Fruit fly (Drosophila melanogaster): ENCODE data around the gene daw.

Gene daw

dm6 chr2L:2769476-2770185, 35.4 kb upstream of the daw start, which contains the start of the genes colt and HINT1 (continued):
- peak; percentile 36; the same call in 1 of the 3 replicates for TF ChIP-seq knrl (GFP tag; IDR thresholded peaks at IDR 0.05; ENCODE audit: partially characterized antibody)
- no peak for TF ChIP-seq Oaz (GFP tag; IDR thresholded peaks at IDR 0.05)
- no peak for TF ChIP-seq lola (GFP tag; optimal IDR thresholded peaks at IDR 0.05)
- TF ChIP-seq Fer2 (tag; optimal IDR thresholded peaks at IDR 0.05) = peak; percentile 1
- TF ChIP-seq Hsf (GFP tag; optimal IDR thresholded peaks at IDR 0.05) = no peak
- no peak for TF ChIP-seq gcm2 (GFP tag; optimal IDR thresholded peaks at IDR 0.05)
- TF ChIP-seq MTF-1 (GFP tag; optimal IDR thresholded peaks at IDR 0.05; ENCODE audit: borderline replicate concordance) = no peak
- TF ChIP-seq CG1233 (GFP tag; optimal IDR thresholded peaks at IDR 0.05) = no peak
- peak; percentile 80 for TF ChIP-seq CG3995 (GFP tag; optimal IDR thresholded peaks at IDR 0.05)
- TF ChIP-seq CG2712 (tag; optimal IDR thresholded peaks at IDR 0.05) = peak; percentile 54
- peak; percentile 45 for TF ChIP-seq Ets97D (GFP tag; optimal IDR thresholded peaks at IDR 0.05)
- TF ChIP-seq amos (GFP tag; IDR thresholded peaks at IDR 0.05; ENCODE audit: partially characterized antibody) = peak; percentile 53
- no peak for TF ChIP-seq ara (GFP tag; IDR thresholded peaks at IDR 0.05)
- peak; percentile 72 for TF ChIP-seq CG30020 (tag; optimal IDR thresholded peaks at IDR 0.05)
- TF ChIP-seq Drgx (GFP tag; IDR thresholded peaks at IDR 0.05) = peak; percentile 75
- TF ChIP-seq Scr (GFP tag; IDR thresholded peaks at IDR 0.05; ENCODE audit: partially characterized antibody) = peak; percentile 49
- peak; percentile 15 for TF ChIP-seq tap (tag; optimal IDR thresholded peaks at IDR 0.05)
- TF ChIP-seq Antp (GFP tag; optimal IDR thresholded peaks at IDR 0.05) = no peak
- TF ChIP-seq Awh (GFP tag; IDR thresholded peaks at IDR 0.05) = no peak
- TF ChIP-seq CoRest (tag; optimal IDR thresholded peaks at IDR 0.05) = peak; percentile 47
- TF ChIP-seq Dek (tag; optimal IDR thresholded peaks at IDR 0.05) = peak; percentile 27
- TF ChIP-seq CG4854 (GFP tag; optimal IDR thresholded peaks at IDR 0.05) = no peak
- no peak for TF ChIP-seq CG10274 (GFP tag; optimal IDR thresholded peaks at IDR 0.05)
- TF ChIP-seq CG14014 (GFP tag; IDR thresholded peaks at IDR 0.05) = no peak
- TF ChIP-seq HLH4C (GFP tag; IDR thresholded peaks at IDR 0.05; ENCODE audit: partially characterized antibody) = no peak
- no peak for TF ChIP-seq CG6854 (GFP tag; optimal IDR thresholded peaks at IDR 0.05)
- no peak for TF ChIP-seq otp (GFP tag; IDR thresholded peaks at IDR 0.05)
- TF ChIP-seq Dbx (GFP tag; IDR thresholded peaks at IDR 0.05) = peak; percentile 28; the same call in 1 of the 3 replicates
- TF ChIP-seq CG17568 (GFP tag; optimal IDR thresholded peaks at IDR 0.05) = no peak
- no peak for TF ChIP-seq CG12071 (GFP tag; optimal IDR thresholded peaks at IDR 0.05)
- TF ChIP-seq Dll (GFP tag; IDR thresholded peaks at IDR 0.05; ENCODE audit: partially characterized antibody) = peak; percentile 37; the same call in 1 of the 4 replicates
- TF ChIP-seq tio (GFP tag; optimal IDR thresholded peaks at IDR 0.05) = no peak
- no peak for TF ChIP-seq tin (GFP tag; optimal IDR thresholded peaks at IDR 0.05)
- peak; percentile 85 for TF ChIP-seq pzg (GFP tag; optimal IDR thresholded peaks at IDR 0.05)
- TF ChIP-seq CG5245 (GFP tag; optimal IDR thresholded peaks at IDR 0.05) = no peak
- no peak for TF ChIP-seq fd96Cb (tag; optimal IDR thresholded peaks at IDR 0.05)
- TF ChIP-seq Dp (GFP tag; optimal IDR thresholded peaks at IDR 0.05) = peak; percentile 41
- TF ChIP-seq Sry-β (GFP tag; optimal IDR thresholded peaks at IDR 0.05) = peak; percentile 2
- TF ChIP-seq Lhr (GFP tag; optimal IDR thresholded peaks at IDR 0.05) = peak; percentile 33
- TF ChIP-seq emc (GFP tag; optimal IDR thresholded peaks at IDR 0.05) = no peak
- no peak for TF ChIP-seq toy (GFP tag; IDR thresholded peaks at IDR 0.05)
- TF ChIP-seq eyg (GFP tag; optimal IDR thresholded peaks at IDR 0.05) = no peak
- TF ChIP-seq repo (GFP tag; optimal IDR thresholded peaks at IDR 0.05) = no peak
- TF ChIP-seq CG13775 (GFP tag; optimal IDR thresholded peaks at IDR 0.05) = no peak
- no peak for TF ChIP-seq pum (GFP tag; optimal IDR thresholded peaks at IDR 0.05)
- TF ChIP-seq salm (tag; optimal IDR thresholded peaks at IDR 0.05) = peak; percentile 17
- TF ChIP-seq CG6689 (GFP tag; IDR thresholded peaks at IDR 0.05) = peak; percentile 18; the same call in 1 of the 2 replicates
- no peak for TF ChIP-seq br (optimal IDR thresholded peaks at IDR 0.05)
- no peak for TF ChIP-seq caup (GFP tag; optimal IDR thresholded peaks at IDR 0.05; ENCODE audit: severe bottlenecking)

Data from whole organism, embryonic.